Fruit fly (Drosophila melanogaster) whole organism, prepupa: Measurements from ENCODE around the gene IFT54.

Experiments used
- CG10631 ChIP-seq: fragments of 200-800 bp; sonication (Bioruptor generic); optimal IDR thresholded peaks from 2 replicates; lab custom pipeline; 2016; ENCODE audit warnings: missing biosample characterization, missing genetic modification characterization
- CG10669 ChIP-seq: fragments of 200-800 bp; sonication (Bioruptor generic); optimal IDR thresholded peaks from 3 replicates; lab custom pipeline; 2018; ENCODE audit warnings: missing biosample characterization, mild to moderate bottlenecking, missing genetic modification characterization, moderate library complexity
- CG11294 ChIP-seq: fragments of 200-800 bp; sonication (Bioruptor generic); IDR thresholded peaks from 2 replicates; pipeline ENCODE4 v1.3.6; 2022; ENCODE audit warnings: missing biosample characterization, missing genetic modification characterization
- CG16779 ChIP-seq: fragments of 200-800 bp; sonication (Bioruptor generic); optimal IDR thresholded peaks from 3 replicates; lab custom pipeline; 2017; ENCODE audit warnings: missing biosample characterization, mild to moderate bottlenecking, missing genetic modification characterization
- CG3032 ChIP-seq: fragments of 200-800 bp; optimal IDR thresholded peaks from 2 replicates; lab custom pipeline; 2019; ENCODE audit warnings: missing biosample characterization, mild to moderate bottlenecking, missing genetic modification characterization, moderate library complexity
- CG32006 ChIP-seq: fragments of 200-800 bp; sonication (Bioruptor generic); optimal IDR thresholded peaks from 3 replicates; lab custom pipeline; 2017; ENCODE audit warnings: missing biosample characterization, mild to moderate bottlenecking, missing genetic modification characterization
- CG34406 ChIP-seq: fragments of 200-800 bp; sonication (Bioruptor generic); optimal IDR thresholded peaks from 3 replicates; lab custom pipeline; 2016; ENCODE audit warnings: missing biosample characterization, missing genetic modification characterization
- CG4318 ChIP-seq: fragments of 200-800 bp; sonication (Bioruptor generic); optimal IDR thresholded peaks from 3 replicates; lab custom pipeline; 2017; ENCODE audit warnings: missing biosample characterization, mild to moderate bottlenecking, missing genetic modification characterization
- CG6163 ChIP-seq: fragments of 200-800 bp; sonication (Bioruptor generic); IDR thresholded peaks from 3 replicates; pipeline ENCODE4 v1.3.6; 2022; ENCODE audit warnings: missing biosample characterization, missing genetic modification characterization
- CG6276 ChIP-seq: fragments of 200-800 bp; sonication (Bioruptor generic); optimal IDR thresholded peaks from 2 replicates; lab custom pipeline; 2017; ENCODE audit warnings: missing biosample characterization, mild to moderate bottlenecking, missing genetic modification characterization
- CG7368 ChIP-seq: fragments of 200-800 bp; sonication (Bioruptor generic); optimal IDR thresholded peaks from 3 replicates; lab custom pipeline; 2016; ENCODE audit warnings: missing biosample characterization, missing genetic modification characterization
- CG8119 ChIP-seq: fragments of 200-800 bp; sonication (Bioruptor generic); IDR thresholded peaks from 3 replicates; pipeline ENCODE4 v1.3.6; 2022; ENCODE audit warnings: missing biosample characterization, missing genetic modification characterization
- CG8632 ChIP-seq: fragments of 200-800 bp; sonication (Bioruptor generic); optimal IDR thresholded peaks from 3 replicates; lab custom pipeline; 2016; ENCODE audit warnings: missing biosample characterization, missing genetic modification characterization
- Eip75B ChIP-seq: fragments of 200-800 bp; sonication (Bioruptor generic); optimal IDR thresholded peaks from 3 replicates; lab custom pipeline; 2016; ENCODE audit warnings: missing biosample characterization, missing genetic modification characterization
- Eip78C ChIP-seq: fragments of 200-800 bp; sonication (Bioruptor generic); peaks from one replicate; lab custom pipeline; 2016; ENCODE audit warnings: missing biosample characterization, missing genetic modification characterization
- Eip93F ChIP-seq: fragments of 200-800 bp; sonication (Bioruptor generic); optimal IDR thresholded peaks from 2 replicates; lab custom pipeline; 2016; ENCODE audit warnings: missing biosample characterization, mild to moderate bottlenecking, missing genetic modification characterization
- Ets96B ChIP-seq: fragments of 200-800 bp; optimal IDR thresholded peaks from 2 replicates; lab custom pipeline; 2019; ENCODE audit warnings: missing biosample characterization, mild to moderate bottlenecking, missing genetic modification characterization, moderate library complexity
- Gug ChIP-seq: fragments of 200-800 bp; sonication (Bioruptor generic); IDR thresholded peaks from 2 replicates; pipeline ENCODE4 v1.3.6; 2022; ENCODE audit warnings: missing biosample characterization, missing genetic modification characterization
- Hr4 ChIP-seq: fragments of 200-800 bp; sonication (Bioruptor generic); optimal IDR thresholded peaks from 3 replicates; lab custom pipeline; 2016; ENCODE audit warnings: missing biosample characterization, missing genetic modification characterization
- Lpt ChIP-seq: fragments of 200-800 bp; sonication (Bioruptor generic); optimal IDR thresholded peaks from 3 replicates; lab custom pipeline; 2016; ENCODE audit warnings: missing biosample characterization, missing genetic modification characterization
- OdsH ChIP-seq: fragments of 200-800 bp; sonication (Bioruptor generic); optimal IDR thresholded peaks from 3 replicates; lab custom pipeline; 2016; ENCODE audit warnings: missing biosample characterization, missing genetic modification characterization
- Smox ChIP-seq: fragments of 200-800 bp; sonication (Bioruptor generic); optimal IDR thresholded peaks from 3 replicates; lab custom pipeline; 2016; ENCODE audit warnings: missing biosample characterization, missing genetic modification characterization
- Sox102F ChIP-seq: fragments of 200-800 bp; sonication (Bioruptor generic); optimal IDR thresholded peaks from 2 replicates; lab custom pipeline; 2016; ENCODE audit warnings: missing biosample characterization, mild to moderate bottlenecking, missing genetic modification characterization
- Sox14 ChIP-seq: fragments of 200-800 bp; sonication (Bioruptor generic); optimal IDR thresholded peaks from 3 replicates; lab custom pipeline; 2016; ENCODE audit warnings: missing biosample characterization, missing genetic modification characterization
- Sox15 ChIP-seq: fragments of 200-800 bp; sonication (Bioruptor generic); optimal IDR thresholded peaks from 3 replicates; lab custom pipeline; 2016; ENCODE audit warnings: missing biosample characterization, missing genetic modification characterization
- achi ChIP-seq: fragments of 200-800 bp; sonication (Bioruptor generic); optimal IDR thresholded peaks from 3 replicates; lab custom pipeline; 2016; ENCODE audit warnings: missing biosample characterization, missing genetic modification characterization
- cyc ChIP-seq: fragments of 200-800 bp; sonication (Bioruptor generic); optimal IDR thresholded peaks from 3 replicates; lab custom pipeline; 2016; ENCODE audit warnings: missing biosample characterization, missing genetic modification characterization
- dac ChIP-seq: fragments of 200-800 bp; sonication (Bioruptor generic); optimal IDR thresholded peaks from 2 replicates; lab custom pipeline; 2017; ENCODE audit warnings: missing biosample characterization, mild to moderate bottlenecking, missing genetic modification characterization
- dsx ChIP-seq: fragments of 200-800 bp; optimal IDR thresholded peaks from 3 replicates; lab custom pipeline; 2019; ENCODE audit warnings: missing biosample characterization, mild to moderate bottlenecking, missing genetic modification characterization, moderate library complexity; ENCODE audit not compliant: poor library complexity, severe bottlenecking
- eg ChIP-seq: fragments of 200-800 bp; sonication (Bioruptor generic); IDR thresholded peaks from 3 replicates; pipeline ENCODE4 v1.3.6; 2022; ENCODE audit warnings: missing biosample characterization, missing genetic modification characterization
- esn ChIP-seq: fragments of 200-800 bp; sonication (Bioruptor generic); optimal IDR thresholded peaks from 2 replicates; lab custom pipeline; 2016; ENCODE audit warnings: missing biosample characterization, mild to moderate bottlenecking, missing genetic modification characterization, moderate library complexity
- fd59A ChIP-seq: fragments of 200-800 bp; sonication (Bioruptor generic); optimal IDR thresholded peaks from 2 replicates; lab custom pipeline; 2017; ENCODE audit warnings: missing biosample characterization, mild to moderate bottlenecking, missing genetic modification characterization, missing genetic modification reagents
- fkh ChIP-seq: fragments of 200-800 bp; sonication (Bioruptor generic); optimal IDR thresholded peaks from 3 replicates; lab custom pipeline; 2017; ENCODE audit warnings: missing biosample characterization, mild to moderate bottlenecking, missing genetic modification characterization, moderate library complexity
- lz ChIP-seq: fragments of 200-800 bp; sonication (Bioruptor generic); optimal IDR thresholded peaks from 3 replicates; lab custom pipeline; 2016; ENCODE audit warnings: missing biosample characterization, missing genetic modification characterization
- net ChIP-seq: fragments of 200-800 bp; sonication (Bioruptor generic); optimal IDR thresholded peaks from 3 replicates; lab custom pipeline; 2016; ENCODE audit warnings: missing biosample characterization, missing genetic modification characterization
- pdm3 ChIP-seq: fragments of 200-800 bp; sonication (Bioruptor generic); optimal IDR thresholded peaks from 3 replicates; lab custom pipeline; 2016; ENCODE audit warnings: missing biosample characterization, missing genetic modification characterization
- salr ChIP-seq, 2 experiments: fragments of 200-800 bp; sonication (Bioruptor generic); optimal IDR thresholded peaks; 3 replicates each; lab custom pipeline; 2016 to 2018; ENCODE audit warnings: missing biosample characterization in 2 of 2, missing genetic modification characterization in 2 of 2, mild to moderate bottlenecking in 1 of 2
- spab ChIP-seq: fragments of 200-800 bp; sonication (Bioruptor generic); optimal IDR thresholded peaks from 2 replicates; lab custom pipeline; 2017; ENCODE audit warnings: missing biosample characterization, mild to moderate bottlenecking, missing genetic modification characterization, missing genetic modification reagents
- ss ChIP-seq, 2 experiments: fragments of 200-800 bp; sonication (Bioruptor generic); optimal IDR thresholded peaks; 2 replicates in 1 of 2; 3 replicates in 1 of 2; lab custom pipeline; 2017 to 2018; ENCODE audit warnings: mild to moderate bottlenecking in 2 of 2, missing biosample characterization in 2 of 2, missing genetic modification characterization in 2 of 2, moderate library complexity in 1 of 2
- svp ChIP-seq: fragments of 200-800 bp; sonication (Bioruptor generic); peaks from one replicate; lab custom pipeline; 2016; ENCODE audit warnings: missing biosample characterization, missing genetic modification characterization
- topi ChIP-seq: fragments of 200-800 bp; sonication (Bioruptor generic); optimal IDR thresholded peaks from 3 replicates; lab custom pipeline; 2016; ENCODE audit warnings: missing biosample characterization, missing genetic modification characterization
- vri ChIP-seq: fragments of 200-800 bp; sonication (Bioruptor generic); optimal IDR thresholded peaks from 3 replicates; lab custom pipeline; 2016; ENCODE audit warnings: missing biosample characterization, mild to moderate bottlenecking, missing genetic modification characterization

IFT54 gene

dm6 chr3R:14298078-14298896 lies 3.9 kb upstream of the IFT54 start (continued):
- TF ChIP-seq net (GFP tag; lab: Kevin White, UChicago) (no peak), CG32006 (GFP tag; lab: Kevin White, UChicago) (no peak), CG7368 (no peak), CG10669 (GFP tag; lab: Kevin White, UChicago) (no peak), dac (GFP tag; lab: Kevin White, UChicago) (no peak), CG3032 (tag; lab: Kevin White, UChicago) (no peak), CG8119 (GFP tag; lab: Robert Waterston, UW) (peak; percentile 27; the same call in 1 of the 3 replicates), CG6276 (GFP tag; lab: Kevin White, UChicago) (peak; percentile 2), CG6163 (GFP tag; lab: Robert Waterston, UW) (no peak), OdsH (GFP tag; lab: Kevin White, UChicago) (no peak), CG10631 (no peak), fd59A (no peak), Sox15 (GFP tag; lab: Kevin White, UChicago) (no peak), Eip93F (GFP tag; lab: Kevin White, UChicago) (no peak), CG4318 (GFP tag; lab: Kevin White, UChicago) (no peak), CG16779 (tag; lab: Kevin White, UChicago) (no peak), CG8632 (GFP tag; lab: Kevin White, UChicago) (no peak), lz (no peak), Hr4 (GFP tag; lab: Kevin White, UChicago) (no peak)

dm6 chr3R:14299891-14300290 lies 2.3 kb upstream of the IFT54 start:
- TF ChIP-seq vri (GFP tag; lab: Kevin White, UChicago) (no peak), CG8632 (GFP tag; lab: Kevin White, UChicago) (no peak), ss (GFP tag; optimal IDR thresholded peaks at IDR 0.05; lab: Kevin White, UChicago) (peak in 1 of 2 experiments; percentile 6), fkh (GFP tag; lab: Kevin White, UChicago) (peak; percentile 84), CG32006 (GFP tag; lab: Kevin White, UChicago) (no peak), Eip93F (GFP tag; lab: Kevin White, UChicago) (no peak), Hr4 (GFP tag; lab: Kevin White, UChicago) (no peak), Eip75B (GFP tag; lab: Kevin White, UChicago) (no peak)

- TF ChIP-seq salr (GFP tag; optimal IDR thresholded peaks at IDR 0.05; lab: Kevin White, UChicago) (peak in 1 of 2 experiments; percentile 13), Eip78C (GFP tag; lab: Kevin White, UChicago) (peak; percentile 28), esn (GFP tag; lab: Kevin White, UChicago) (peak; percentile 27), CG32006 (GFP tag; lab: Kevin White, UChicago) (no peak), dsx (GFP tag; lab: Kevin White, UChicago) (peak; percentile 23), CG11294 (no peak)
These were observed 5.9 kb downstream of the IFT54 start for dm6 chr3R:14307972-14308673.

dm6 chr3R:14308801-14309217 lies 6.6 kb downstream of the IFT54 start, which contains the start of gene Polr2I:
TSS of gene Polr2I (plus strand) at chr3R:14309089.
- TF ChIP-seq CG10631 (no peak), CG8119 (GFP tag; lab: Robert Waterston, UW) (no peak), achi (GFP tag; lab: Kevin White, UChicago) (no peak), svp (GFP tag; lab: Kevin White, UChicago) (no peak), Smox (no peak), CG32006 (GFP tag; lab: Kevin White, UChicago) (no peak), pdm3 (GFP tag; lab: Kevin White, UChicago) (no peak), CG34406 (GFP tag; lab: Kevin White, UChicago) (peak; percentile 33), salr (GFP tag; optimal IDR thresholded peaks at IDR 0.05; lab: Kevin White, UChicago) (no peak), Sox14 (GFP tag; lab: Kevin White, UChicago) (peak; percentile 62), Sox102F (GFP tag; lab: Kevin White, UChicago) (no peak), eg (GFP tag; lab: Robert Waterston, UW) (peak; percentile 32; the same call in 1 of the 3 replicates), Lpt (GFP tag; lab: Kevin White, UChicago) (no peak), Ets96B (tag; lab: Kevin White, UChicago) (peak; percentile 45), Gug (GFP tag; lab: Robert Waterston, UW) (0 out of 2 replicates have a peak, but pooled peaks have one; percentile 30), topi (peak; percentile 7), spab (GFP tag; lab: Kevin White, UChicago) (no peak), net (GFP tag; lab: Kevin White, UChicago) (no peak), fd59A (peak; percentile 12), vri (GFP tag; lab: Kevin White, UChicago) (no peak), CG3032 (tag; lab: Kevin White, UChicago) (peak; percentile 56), cyc (GFP tag; lab: Kevin White, UChicago) (peak; percentile 37)
